Worm (Caenorhabditis elegans): ENCODE measurements around the gene ucr-2.3.

ucr-2.3 gene

DNA sequence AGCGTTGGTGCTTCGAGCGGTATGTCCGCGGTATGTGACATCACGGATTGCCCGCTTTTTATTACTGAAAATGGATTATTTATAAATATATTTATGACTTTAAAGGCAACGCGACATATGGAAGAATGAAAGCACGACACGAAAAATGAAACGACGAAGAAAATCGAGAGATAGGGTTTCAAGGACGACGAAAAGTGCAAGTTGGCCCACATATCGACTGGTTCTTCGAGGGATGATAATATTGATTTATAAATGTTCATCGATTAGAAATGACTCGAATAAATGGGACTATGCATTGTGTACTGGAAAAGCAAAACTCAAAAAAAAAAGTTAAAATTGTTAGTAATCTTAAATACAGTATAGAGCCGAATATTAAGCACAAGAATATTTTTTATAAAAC lies 7.1 kb downstream of the ucr-2.3 start, which contains the start of gene zer-1:
Gene zer-1, minus strand, starts transcription at position 68 of the 400 bp plus-strand sequence.
- no peak for TF ChIP-seq him-1 (tag; optimal IDR thresholded peaks at IDR 0.05)
- no peak for TF ChIP-seq dao-5 (tag; optimal IDR thresholded peaks at IDR 0.05)
- no peak for TF ChIP-seq W03F9.2 (tag; optimal IDR thresholded peaks at IDR 0.05)

DNA sequence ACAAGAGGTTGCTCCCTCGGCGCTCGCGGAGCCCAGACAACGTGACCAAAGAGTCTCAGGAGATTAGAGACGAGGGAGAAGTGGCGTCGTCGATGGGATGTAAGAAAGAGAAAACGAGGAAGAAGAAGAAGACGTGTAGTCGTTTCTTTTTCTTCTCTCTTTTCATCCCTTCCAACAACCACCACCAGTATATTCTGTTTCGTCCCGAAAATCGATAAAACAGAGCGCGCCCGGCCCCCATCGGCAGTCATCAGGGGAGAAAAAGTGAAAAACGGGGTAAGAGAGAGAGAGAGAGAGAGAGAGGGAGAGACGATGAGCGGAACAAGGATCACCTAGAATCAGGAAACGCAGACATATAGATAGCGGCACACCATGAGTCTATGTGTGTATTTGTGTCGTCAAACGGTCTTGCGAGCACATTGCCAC lies 8.2 kb downstream of the ucr-2.3 start:
- peak; percentile 14 for TF ChIP-seq W03F9.2 (tag; optimal IDR thresholded peaks at IDR 0.05)
- peak; percentile 66 for TF ChIP-seq him-1 (tag; optimal IDR thresholded peaks at IDR 0.05)
- TF ChIP-seq dao-5 (tag; optimal IDR thresholded peaks at IDR 0.05), result no peak

DNA sequence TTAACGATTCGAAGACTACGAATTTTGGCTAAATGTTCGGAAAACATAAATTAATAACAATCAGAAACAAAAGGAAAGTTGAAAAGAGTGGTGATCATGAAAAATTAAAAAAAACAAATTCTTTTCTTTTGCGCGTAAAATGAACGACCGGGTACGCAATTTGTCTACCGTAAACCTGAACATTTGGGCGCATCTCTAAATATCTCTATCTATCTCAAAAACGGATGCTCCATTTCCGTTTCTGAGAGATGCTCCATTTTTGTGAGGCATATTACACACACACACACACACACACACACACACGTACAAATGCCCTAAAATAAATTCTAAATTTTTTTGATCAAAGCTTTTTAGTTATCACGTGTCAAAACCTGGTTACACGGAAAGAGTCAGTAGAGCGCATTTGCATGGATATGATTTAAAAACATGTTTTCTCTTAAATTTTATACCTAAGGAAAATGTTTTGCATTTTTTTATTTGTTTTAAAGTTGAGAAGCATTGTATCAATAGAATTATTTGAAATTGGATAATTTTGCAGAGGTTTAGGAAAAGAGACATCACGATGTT lies 9.4 kb downstream of the ucr-2.3 start:
- TF ChIP-seq W03F9.2 (tag; optimal IDR thresholded peaks at IDR 0.05), result no peak
- no peak for TF ChIP-seq dao-5 (tag; optimal IDR thresholded peaks at IDR 0.05)
- no peak for TF ChIP-seq him-1 (tag; optimal IDR thresholded peaks at IDR 0.05)

DNA sequence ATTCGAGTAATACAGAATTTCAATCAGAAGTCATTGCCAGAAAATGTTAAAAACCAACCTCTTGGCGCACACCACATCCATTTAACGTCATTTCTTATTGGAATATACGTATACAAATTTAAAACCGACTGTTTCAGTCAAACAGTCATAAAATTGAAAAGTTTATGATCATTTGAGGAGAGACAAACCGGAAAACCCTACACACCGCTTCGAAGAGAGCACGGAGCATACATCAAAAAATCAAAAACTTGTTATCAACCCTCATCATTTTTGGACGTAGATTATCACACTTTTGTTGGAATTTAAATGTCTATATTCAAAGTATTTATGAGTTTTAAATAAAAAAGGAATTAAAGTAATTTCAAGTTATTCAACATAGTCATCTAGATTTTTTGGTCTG lies 11.4 kb downstream of the ucr-2.3 start, which contains the start of gene T24C4.10:
Gene T24C4.10, minus strand, starts transcription at position 230 of the 400 bp plus-strand sequence.
- TF ChIP-seq dao-5 (tag; optimal IDR thresholded peaks at IDR 0.05), result no peak
- no peak for TF ChIP-seq W03F9.2 (tag; optimal IDR thresholded peaks at IDR 0.05)
- TF ChIP-seq him-1 (tag; optimal IDR thresholded peaks at IDR 0.05), result no peak

DNA sequence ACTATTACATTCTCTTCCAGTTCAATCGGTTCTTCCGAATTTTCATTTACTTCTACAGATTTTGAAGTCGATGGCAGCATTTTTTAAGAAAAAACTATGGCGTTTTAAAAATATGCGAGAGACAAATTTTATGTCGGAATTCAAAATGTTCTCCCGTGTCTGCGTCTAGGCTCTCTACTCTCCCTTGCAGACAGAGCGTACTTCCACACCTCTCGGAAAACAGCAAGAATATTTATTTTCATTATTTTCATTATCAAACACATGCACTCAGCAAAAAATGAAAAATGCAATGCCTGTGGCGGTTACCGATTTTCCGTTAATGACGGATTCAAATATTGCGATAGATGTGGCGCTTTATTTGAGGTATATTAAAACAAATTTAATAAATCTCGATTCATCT lies 15.9 kb downstream of the ucr-2.3 start, which contains the start of the genes ztf-18 and F23H11.2:
Gene ztf-18, minus strand, starts transcription at position 188 of the 400 bp plus-strand sequence.
Gene F23H11.2, plus strand, starts transcription at position 223 of the 400 bp plus-strand sequence.
- no peak for TF ChIP-seq dao-5 (tag; optimal IDR thresholded peaks at IDR 0.05)
- no peak for TF ChIP-seq him-1 (tag; optimal IDR thresholded peaks at IDR 0.05)
- no peak for TF ChIP-seq W03F9.2 (tag; optimal IDR thresholded peaks at IDR 0.05)

DNA sequence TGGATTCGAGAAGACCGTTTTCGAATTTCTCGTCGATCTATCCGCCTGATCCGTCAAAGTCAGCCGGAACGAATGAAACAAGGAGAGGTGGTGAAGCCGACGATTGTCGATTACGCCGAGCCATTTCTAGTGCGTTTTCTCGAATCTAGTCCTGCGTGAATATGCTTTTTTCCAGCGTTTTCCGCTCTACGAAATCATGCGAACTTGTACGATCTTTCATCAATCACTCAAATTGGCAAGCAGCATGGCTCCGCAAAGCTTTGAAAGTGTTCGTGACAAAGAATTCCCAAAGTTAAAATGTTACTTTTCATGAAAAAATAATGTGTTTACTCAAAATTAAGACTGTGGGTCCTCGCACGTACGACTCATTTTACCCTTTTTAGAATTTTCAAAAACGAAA lies 17.2 kb downstream of the ucr-2.3 start:
- no peak for TF ChIP-seq W03F9.2 (tag; optimal IDR thresholded peaks at IDR 0.05)
- TF ChIP-seq him-1 (tag; optimal IDR thresholded peaks at IDR 0.05), result no peak
- no peak for TF ChIP-seq dao-5 (tag; optimal IDR thresholded peaks at IDR 0.05)

DNA sequence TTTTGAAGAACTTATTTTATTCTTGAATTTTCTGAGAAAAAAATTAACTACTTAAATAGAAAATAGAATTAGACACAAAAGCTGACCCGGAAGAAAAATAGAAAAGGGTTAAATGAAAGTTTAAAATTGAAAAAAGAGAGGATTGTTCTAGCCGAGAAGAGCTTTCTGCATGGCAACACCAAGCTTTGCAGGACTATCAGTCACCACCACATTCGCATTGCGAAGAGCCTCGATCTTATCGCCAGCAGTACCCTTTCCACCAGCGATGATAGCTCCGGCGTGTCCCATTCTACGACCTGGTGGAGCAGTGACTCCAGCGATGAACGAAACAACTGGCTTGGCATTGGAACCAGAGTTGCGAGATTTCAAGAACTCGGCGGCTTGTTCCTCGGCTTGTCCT lies 20.5 kb downstream of the ucr-2.3 start:
- no peak for TF ChIP-seq W03F9.2 (tag; optimal IDR thresholded peaks at IDR 0.05)
- no peak for TF ChIP-seq dao-5 (tag; optimal IDR thresholded peaks at IDR 0.05)
- TF ChIP-seq him-1 (tag; optimal IDR thresholded peaks at IDR 0.05), result no peak

DNA sequence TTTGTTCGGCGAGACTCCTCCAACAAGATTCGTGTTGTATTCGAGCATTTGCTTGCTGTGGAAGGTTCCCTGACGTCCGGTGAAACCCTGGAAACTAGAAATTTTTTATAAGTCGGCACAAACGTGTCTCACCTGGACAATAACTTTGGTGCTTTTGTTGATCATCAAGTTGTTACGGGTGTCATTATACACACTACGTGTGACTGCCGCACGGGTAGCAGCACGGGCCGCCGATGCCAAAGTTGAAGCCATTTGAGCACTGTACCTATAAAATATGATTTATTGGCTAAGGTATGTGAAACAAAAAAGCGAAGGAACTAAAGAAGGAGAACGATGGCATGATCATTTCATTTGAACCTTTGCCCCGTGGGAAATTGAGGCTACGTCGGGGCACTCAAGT lies 21.5 kb downstream of the ucr-2.3 start, which contains the start of gene sucl-2:
Gene sucl-2, minus strand, starts transcription at position 265 of the 400 bp plus-strand sequence.
- TF ChIP-seq W03F9.2 (tag; optimal IDR thresholded peaks at IDR 0.05) (no peak), him-1 (tag; optimal IDR thresholded peaks at IDR 0.05) (no peak), dao-5 (tag; optimal IDR thresholded peaks at IDR 0.05) (no peak)

DNA sequence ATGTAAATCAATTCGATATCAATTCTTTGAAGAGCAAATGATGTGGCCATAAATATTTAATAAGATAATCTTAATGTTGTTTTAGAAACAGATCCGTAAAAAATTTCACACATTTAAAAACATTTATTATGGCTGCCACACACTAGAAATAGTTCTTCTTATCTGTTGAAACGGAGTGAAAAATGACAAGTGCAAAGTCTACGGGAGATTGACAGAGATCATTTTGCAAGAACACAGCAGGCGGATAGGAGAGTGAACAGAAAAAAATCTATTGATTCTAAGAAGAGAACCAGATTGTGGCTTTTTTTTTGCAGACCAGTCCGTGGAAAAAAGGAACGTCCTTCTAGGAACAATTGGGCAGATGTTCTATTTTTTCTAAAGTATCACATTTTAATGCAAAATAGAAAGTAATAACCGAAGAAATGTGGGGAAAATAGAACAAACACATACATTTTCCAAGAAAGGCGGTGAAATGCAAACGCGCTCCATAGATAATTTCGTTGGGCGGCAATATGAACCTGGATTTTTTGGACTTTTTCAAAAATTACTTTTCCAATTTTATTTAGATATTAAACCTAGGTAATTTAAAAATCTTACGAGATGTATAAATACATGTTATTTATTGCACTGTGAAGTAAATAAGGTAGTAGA lies 22.1 kb downstream of the ucr-2.3 start:
- TF ChIP-seq dao-5 (tag; optimal IDR thresholded peaks at IDR 0.05), result no peak
- TF ChIP-seq W03F9.2 (tag; optimal IDR thresholded peaks at IDR 0.05), result no peak

DNA sequence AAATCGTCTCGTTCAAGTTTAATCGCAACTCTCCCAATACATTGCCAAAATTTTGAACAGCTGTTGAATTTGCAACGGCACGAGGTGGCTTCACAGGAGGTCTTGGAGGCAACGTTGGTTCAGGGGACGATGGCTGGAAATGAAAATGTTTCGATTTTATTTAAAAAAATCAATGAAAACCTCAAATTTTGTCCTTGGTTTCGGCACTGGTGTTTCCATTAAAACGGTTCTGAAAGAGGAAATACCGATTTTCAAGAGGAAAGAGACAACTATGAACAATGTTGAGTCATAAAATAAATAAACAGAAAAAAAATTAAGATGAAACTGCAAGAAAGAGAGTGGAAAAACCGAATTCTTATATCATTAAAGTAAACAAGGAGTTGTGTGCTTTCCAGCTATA lies 27.7 kb downstream of the ucr-2.3 start, which contains the start of gene F23H11.4:
Gene F23H11.4, minus strand, starts transcription at position 229 of the 400 bp plus-strand sequence.
- TF ChIP-seq W03F9.2 (tag; optimal IDR thresholded peaks at IDR 0.05), result no peak
- no peak for TF ChIP-seq dao-5 (tag; optimal IDR thresholded peaks at IDR 0.05)
- no peak for TF ChIP-seq him-1 (tag; optimal IDR thresholded peaks at IDR 0.05)

DNA sequence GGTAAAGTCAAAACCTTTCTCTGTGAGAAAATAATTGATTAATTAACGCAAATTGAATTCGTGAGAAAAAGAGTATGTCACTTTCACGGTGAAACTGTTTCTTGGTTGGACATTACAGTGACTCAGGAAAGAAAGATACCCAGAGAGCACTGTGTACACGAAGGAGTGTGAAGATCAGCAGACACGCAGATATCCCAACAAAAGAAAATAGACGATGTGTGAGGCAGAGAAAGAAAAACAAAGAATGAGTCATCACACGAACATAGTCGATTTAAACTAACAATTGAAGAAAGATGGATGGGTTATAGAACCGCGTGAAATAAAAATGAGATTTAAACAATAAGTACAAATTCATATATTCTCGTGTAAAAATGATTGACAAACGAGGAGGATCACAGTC lies 28.3 kb downstream of the ucr-2.3 start:
- TF ChIP-seq dao-5 (tag; optimal IDR thresholded peaks at IDR 0.05) (no peak), him-1 (tag; optimal IDR thresholded peaks at IDR 0.05) (no peak), W03F9.2 (tag; optimal IDR thresholded peaks at IDR 0.05) (no peak)

DNA sequence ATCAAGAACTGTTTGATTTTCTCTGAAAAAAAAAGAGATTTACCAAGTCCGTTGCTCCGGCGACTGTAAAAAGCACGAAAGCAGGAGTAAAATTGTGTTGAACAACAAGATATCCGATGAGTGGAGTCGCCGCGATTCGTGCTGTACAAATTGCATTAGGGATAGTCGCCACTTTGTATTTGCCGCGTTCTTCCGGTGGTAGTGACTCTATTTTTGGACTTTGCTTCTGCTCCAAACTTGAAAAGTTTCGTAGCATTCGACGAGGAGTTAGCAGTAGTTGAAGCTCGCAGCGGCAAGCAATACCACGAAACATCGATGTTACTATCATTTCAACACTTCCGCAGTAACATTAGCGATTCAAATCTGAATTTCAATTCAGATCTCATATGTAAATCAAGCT lies 29.9 kb downstream of the ucr-2.3 start, which contains the start of gene crls-1:
Gene crls-1, minus strand, starts transcription at position 363 of the 400 bp plus-strand sequence.
- TF ChIP-seq dao-5 (tag; optimal IDR thresholded peaks at IDR 0.05), result no peak
- TF ChIP-seq him-1 (tag; optimal IDR thresholded peaks at IDR 0.05), result no peak
- TF ChIP-seq W03F9.2 (tag; optimal IDR thresholded peaks at IDR 0.05), result no peak

DNA sequence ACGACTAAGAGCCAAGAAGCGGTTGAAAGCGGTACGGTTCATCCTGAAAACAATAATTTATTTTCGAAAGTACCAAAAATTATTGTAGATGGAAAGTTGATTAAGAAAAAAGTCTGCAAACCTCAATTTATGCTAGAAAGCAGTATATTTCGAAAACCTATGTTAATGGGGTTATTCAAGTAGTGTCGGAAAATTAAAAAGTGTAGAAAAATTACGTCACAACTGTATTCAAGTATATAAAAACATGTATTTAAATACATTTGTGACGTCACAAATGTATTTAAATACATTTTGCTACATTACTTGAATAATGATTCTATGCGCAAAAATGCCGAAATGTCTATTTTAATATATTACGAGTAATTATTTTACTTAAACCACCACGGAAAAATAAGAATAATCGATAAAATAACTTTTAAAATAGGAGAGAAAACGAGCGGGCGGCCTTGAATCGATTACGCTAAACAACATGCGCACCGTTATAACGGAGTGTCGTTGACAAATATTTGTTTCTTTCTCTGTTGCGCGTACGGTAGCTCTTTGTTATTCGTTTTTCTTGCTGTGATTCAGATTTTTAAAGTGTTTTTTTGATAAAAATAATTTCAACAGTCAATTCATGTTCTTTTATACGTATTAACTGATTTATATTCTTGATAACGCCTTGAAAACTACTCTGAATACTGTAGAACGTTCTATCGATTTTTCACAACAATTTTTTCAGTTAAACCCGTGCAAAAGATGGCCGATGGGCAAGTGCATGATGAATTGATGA lies 31.1 kb downstream of the ucr-2.3 start, which contains the start of the genes F23H11.5 and bra-2:
Gene F23H11.5, minus strand, starts transcription at position 51 of the 772 bp plus-strand sequence.
Gene bra-2, plus strand, starts transcription at position 722 of the 772 bp plus-strand sequence.
- no peak for TF ChIP-seq him-1 (tag; optimal IDR thresholded peaks at IDR 0.05)

Data from whole organism, L4/young adult.